Fruit fly (Drosophila melanogaster): ENCODE results near the gene hay.

Gene hay

DNA sequence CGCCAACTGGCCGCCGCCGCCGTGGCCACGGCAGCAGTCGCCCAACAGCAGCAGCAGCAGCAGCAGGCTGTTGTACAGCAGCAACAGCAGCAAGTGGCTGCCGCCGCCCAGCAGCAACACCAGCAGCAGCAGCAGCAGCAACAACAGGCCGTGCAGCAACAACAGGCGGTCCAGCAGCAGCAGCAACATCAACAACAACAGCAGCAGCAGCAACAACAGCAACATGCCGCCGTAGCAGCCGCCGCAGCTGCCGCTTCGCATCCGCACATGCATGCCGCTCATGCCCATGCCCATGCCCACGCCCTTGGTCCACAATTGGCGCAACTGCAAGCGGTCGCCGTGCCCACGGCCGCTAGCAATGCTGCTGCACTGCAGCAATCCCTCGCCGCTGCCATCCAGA, 45.9 kb upstream of the hay start:
- TF ChIP-seq CG11093 (GFP tag; IDR thresholded peaks at IDR 0.05) (no peak), Dfd (GFP tag; optimal IDR thresholded peaks at IDR 0.05) (peak in 1 of 2 experiments; percentile 79), Tbp (GFP tag; optimal IDR thresholded peaks at IDR 0.05) (no peak), Dip2 (GFP tag; IDR thresholded peaks at IDR 0.05) (no peak), CG7963 (GFP tag; IDR thresholded peaks at IDR 0.05; ENCODE audit: partially characterized antibody) (no peak), cwo (GFP tag; optimal IDR thresholded peaks at IDR 0.05) (no peak), CG4360 (GFP tag; IDR thresholded peaks at IDR 0.05) (peak; percentile 57), knrl (GFP tag; IDR thresholded peaks at IDR 0.05; ENCODE audit: partially characterized antibody) (no peak)

DNA sequence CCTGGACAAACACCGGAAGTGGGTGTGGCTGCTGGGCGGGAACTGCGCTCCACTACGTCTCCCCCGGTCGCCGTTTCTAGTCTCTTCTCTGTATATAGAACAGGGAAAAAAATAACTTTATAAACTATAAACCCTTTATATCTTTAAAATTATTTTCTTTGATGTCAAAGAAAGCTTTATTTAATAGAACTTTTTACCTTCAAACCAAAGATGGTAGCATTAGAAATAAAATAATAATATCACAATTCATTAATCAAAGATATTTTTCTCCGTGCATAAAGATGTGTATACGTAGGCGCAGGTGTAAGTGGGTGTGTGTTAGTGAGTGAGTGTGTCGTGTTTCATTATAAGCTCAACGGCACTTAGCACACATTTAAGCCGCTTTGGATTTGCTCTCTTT, 31.4 kb upstream of the hay start:
- TF ChIP-seq Fer1 (GFP tag; optimal IDR thresholded peaks at IDR 0.05) (peak; percentile 42), ap (GFP tag; IDR thresholded peaks at IDR 0.05) (no peak), unc-4 (GFP tag; IDR thresholded peaks at IDR 0.05; ENCODE audit: partially characterized antibody) (no peak), grau (tag; optimal IDR thresholded peaks at IDR 0.05) (peak; percentile 20), CG15269 (tag; optimal IDR thresholded peaks at IDR 0.05) (peak; percentile 19), lab (GFP tag; optimal IDR thresholded peaks at IDR 0.05) (peak; percentile 39), Dip2 (GFP tag; IDR thresholded peaks at IDR 0.05) (no peak), CG10147 (GFP tag; optimal IDR thresholded peaks at IDR 0.05) (peak; percentile 47), CG1233 (GFP tag; optimal IDR thresholded peaks at IDR 0.05) (no peak), ato (GFP tag; IDR thresholded peaks at IDR 0.05; ENCODE audit: partially characterized antibody) (no peak), CG43689 (GFP tag; IDR thresholded peaks at IDR 0.05) (no peak), CG11504 (tag; optimal IDR thresholded peaks at IDR 0.05) (peak; percentile 27), CG13894 (tag; optimal IDR thresholded peaks at IDR 0.05) (peak; percentile 14), bigmax (GFP tag; optimal IDR thresholded peaks at IDR 0.05) (no peak), sens (GFP tag) (peak; percentile 11), CG2120 (GFP tag; optimal IDR thresholded peaks at IDR 0.05) (peak; percentile 8), CG18599 (GFP tag; optimal IDR thresholded peaks at IDR 0.05) (peak; percentile 72), Max (GFP tag; optimal IDR thresholded peaks at IDR 0.05) (no peak), Abd-B (GFP tag; optimal IDR thresholded peaks at IDR 0.05) (no peak), CG4328 (GFP tag; optimal IDR thresholded peaks at IDR 0.05) (no peak), CG12744 (GFP tag; optimal IDR thresholded peaks at IDR 0.05) (no peak), Hmr (GFP tag; optimal IDR thresholded peaks at IDR 0.05) (peak; percentile 37), sug (tag; optimal IDR thresholded peaks at IDR 0.05) (no peak), CG3065 (GFP tag; optimal IDR thresholded peaks at IDR 0.05) (no peak), Vsx1 (GFP tag; optimal IDR thresholded peaks at IDR 0.05) (no peak), CG3281 (GFP tag; optimal IDR thresholded peaks at IDR 0.05) (peak; percentile 2), Med (GFP tag) (peak; percentile 47), Meics (GFP tag; optimal IDR thresholded peaks at IDR 0.05) (peak; percentile 28), danr (GFP tag; IDR thresholded peaks at IDR 0.05) (no peak), dysf (GFP tag; IDR thresholded peaks at IDR 0.05) (peak; percentile 20; the same call in 1 of the 3 replicates), CG7556 (GFP tag; optimal IDR thresholded peaks at IDR 0.05) (peak; percentile 10), Fer3 (tag; optimal IDR thresholded peaks at IDR 0.05) (peak; percentile 2), Ptx1 (GFP tag; IDR thresholded peaks at IDR 0.05) (peak; percentile 8; the same call in 1 of the 2 replicates), CG13296 (GFP tag; optimal IDR thresholded peaks at IDR 0.05) (peak; percentile 32), fd96Cb (tag; optimal IDR thresholded peaks at IDR 0.05) (no peak), cwo (GFP tag; optimal IDR thresholded peaks at IDR 0.05) (peak; percentile 34), Dbx (GFP tag; IDR thresholded peaks at IDR 0.05) (0 out of 3 replicates have a peak, but pooled peaks have one; percentile 26), CG2678 (tag; optimal IDR thresholded peaks at IDR 0.05) (peak; percentile 52), Hand (GFP tag; optimal IDR thresholded peaks at IDR 0.05) (peak; percentile 13), dmrt99B (tag; optimal IDR thresholded peaks at IDR 0.05) (peak; percentile 15), Hr51 (GFP tag; optimal IDR thresholded peaks at IDR 0.05) (peak in 1 of 2 experiments; percentile 25), CG15073 (GFP tag; optimal IDR thresholded peaks at IDR 0.05) (no peak)
